Fruit fly (Drosophila melanogaster): ENCODE results near the gene Aplip1.

Gene Aplip1

dm6 chr3L:1166945-1167913 lies 28.9 kb upstream of the Aplip1 start:
- TF ChIP-seq CG10979 (tag; optimal IDR thresholded peaks at IDR 0.05) (peak; percentile 69), CG15073 (GFP tag; optimal IDR thresholded peaks at IDR 0.05) (no peak), Myb (GFP tag; optimal IDR thresholded peaks at IDR 0.05) (no peak), CG8388 (GFP tag; optimal IDR thresholded peaks at IDR 0.05) (peak; percentile 38), row (GFP tag; IDR thresholded peaks at IDR 0.05) (peak; percentile 62), CG14965 (GFP tag; optimal IDR thresholded peaks at IDR 0.05; ENCODE audit: borderline replicate concordance) (no peak), Dfd (GFP tag; optimal IDR thresholded peaks at IDR 0.05) (no peak), Adf1 (GFP tag; IDR thresholded peaks at IDR 0.05) (no peak), CG13894 (tag; optimal IDR thresholded peaks at IDR 0.05) (no peak), kni (GFP tag; optimal IDR thresholded peaks at IDR 0.05) (peak; percentile 45), MTF-1 (GFP tag; optimal IDR thresholded peaks at IDR 0.05; ENCODE audit: borderline replicate concordance) (no peak), CG10959 (GFP tag; IDR thresholded peaks at IDR 0.05) (peak; percentile 56), pum (GFP tag; optimal IDR thresholded peaks at IDR 0.05) (peak; percentile 53), sd (tag; optimal IDR thresholded peaks at IDR 0.05) (no peak), Tbp (GFP tag; optimal IDR thresholded peaks at IDR 0.05) (no peak), otp (GFP tag; IDR thresholded peaks at IDR 0.05) (no peak), jumu (GFP tag; optimal IDR thresholded peaks at IDR 0.05) (peak; percentile 9), CG3065 (GFP tag; optimal IDR thresholded peaks at IDR 0.05) (no peak), Blimp-1 (GFP tag; optimal IDR thresholded peaks at IDR 0.05) (peak; percentile 48), Pdp1 (GFP tag; optimal IDR thresholded peaks at IDR 0.05) (peak; percentile 9 to 24), tll (GFP tag; optimal IDR thresholded peaks at IDR 0.05) (peak in 1 of 2 experiments; percentile 33), CG1603 (tag; optimal IDR thresholded peaks at IDR 0.05) (peak; percentile 31), CG8765 (GFP tag; IDR thresholded peaks at IDR 0.05) (peak; percentile 62; the same call in 1 of the 2 replicates), HLH3B (GFP tag; IDR thresholded peaks at IDR 0.05) (peak; percentile 46; the same call in 1 of the 2 replicates), rib (GFP tag; IDR thresholded peaks at IDR 0.05) (no peak), CG31388 (GFP tag; optimal IDR thresholded peaks at IDR 0.05) (no peak), trem (tag; optimal IDR thresholded peaks at IDR 0.05) (peak; percentile 25), sens (GFP tag) (peak; percentile 96), ro (GFP tag; IDR thresholded peaks at IDR 0.05) (no peak), CG1647 (GFP tag; optimal IDR thresholded peaks at IDR 0.05) (no peak), CG8924 (tag; optimal IDR thresholded peaks at IDR 0.05) (peak; percentile 62), fd64A (GFP tag; optimal IDR thresholded peaks at IDR 0.05) (peak; percentile 42), stwl (tag; optimal IDR thresholded peaks at IDR 0.05) (peak; percentile 2), nom (GFP tag; optimal IDR thresholded peaks at IDR 0.05) (no peak), eyg (GFP tag; optimal IDR thresholded peaks at IDR 0.05) (no peak), CG6254 (GFP tag; optimal IDR thresholded peaks at IDR 0.05) (no peak), unpg (GFP tag; optimal IDR thresholded peaks at IDR 0.05) (peak; percentile 25), az2 (GFP tag; optimal IDR thresholded peaks at IDR 0.05) (peak; percentile 42), Xbp1 (GFP tag; optimal IDR thresholded peaks at IDR 0.05) (peak; percentile 0), CG5245 (GFP tag; optimal IDR thresholded peaks at IDR 0.05) (peak; percentile 10), psq (GFP tag; optimal IDR thresholded peaks at IDR 0.05) (peak; percentile 64), Camta (GFP tag; optimal IDR thresholded peaks at IDR 0.05) (peak; percentile 72), grau (tag; optimal IDR thresholded peaks at IDR 0.05) (peak; percentile 19), lab (GFP tag; optimal IDR thresholded peaks at IDR 0.05) (no peak), Doc3 (GFP tag; IDR thresholded peaks at IDR 0.05; ENCODE audit: partially characterized antibody) (no peak), D (optimal IDR thresholded peaks at IDR 0.05) (no peak), D (GFP tag; optimal IDR thresholded peaks at IDR 0.05) (peak; percentile 37), CG15601 (tag; optimal IDR thresholded peaks at IDR 0.05) (peak; percentile 48)

All from whole organism, embryonic.